Worm (Caenorhabditis elegans): ENCODE measurements around the gene mdt-11.

DNA sequence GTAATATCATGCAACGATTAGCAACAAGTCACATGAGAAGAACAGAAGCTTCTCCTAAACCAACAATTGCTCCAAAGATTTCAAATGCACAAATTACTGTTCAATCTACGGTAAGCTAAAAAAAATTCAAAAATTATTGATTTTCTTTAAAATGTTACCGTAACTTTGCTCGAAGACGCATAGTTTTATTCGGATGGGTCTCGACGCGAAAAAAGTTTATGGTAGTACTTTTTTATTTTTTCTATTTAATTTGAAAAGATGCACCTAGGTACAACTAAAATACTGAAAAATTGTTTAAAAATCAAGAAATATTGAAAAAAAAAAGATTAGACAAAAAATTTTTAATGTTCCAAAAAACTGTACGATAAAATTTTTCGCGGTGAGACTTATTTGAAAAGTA is 33.4 kb upstream of the mdt-11 start:
- TF ChIP-seq pha-4 (tag; optimal IDR thresholded peaks at IDR 0.05), result no peak
- no peak for TF ChIP-seq nhr-28 (tag; optimal IDR thresholded peaks at IDR 0.05)
- no peak for TF ChIP-seq ztf-11 (tag; optimal IDR thresholded peaks at IDR 0.05)
- TF ChIP-seq ces-1 (GFP tag; optimal IDR thresholded peaks at IDR 0.05), result no peak
- TF ChIP-seq snpc-4 (tag; optimal IDR thresholded peaks at IDR 0.05), result no peak
- no peak for TF ChIP-seq sem-2 (GFP tag; optimal IDR thresholded peaks at IDR 0.05)
- TF ChIP-seq lin-32 (GFP tag; optimal IDR thresholded peaks at IDR 0.05), result no peak
- no peak for TF ChIP-seq unc-62 (GFP tag; optimal IDR thresholded peaks at IDR 0.05)
- TF ChIP-seq sptf-1 (tag; optimal IDR thresholded peaks at IDR 0.05), result no peak
- no peak for TF ChIP-seq ceh-83 (GFP tag; optimal IDR thresholded peaks at IDR 0.05)
- no peak for TF ChIP-seq lsy-2 (tag; optimal IDR thresholded peaks at IDR 0.05)

All from whole organism, mixed stage, embryonic.